Fruit fly (Drosophila melanogaster): ENCODE data around the gene Dref.

Gene Dref

dm6 chr2L:10009800-10010658 lies 43.0 kb upstream of the Dref start (continued):
- peak; percentile 97 for TF ChIP-seq CG6276 (GFP tag; optimal IDR thresholded peaks at IDR 0.05)
- peak; percentile 96 for TF ChIP-seq Blimp-1 (GFP tag; optimal IDR thresholded peaks at IDR 0.05)
- TF ChIP-seq Eip93F (GFP tag; optimal IDR thresholded peaks at IDR 0.05): peak; percentile 97
- peak; percentile 90 for TF ChIP-seq Hr38 (GFP tag; optimal IDR thresholded peaks at IDR 0.05)
- TF ChIP-seq pdm3 (GFP tag; optimal IDR thresholded peaks at IDR 0.05): peak; percentile 99
- TF ChIP-seq acj6 (GFP tag; optimal IDR thresholded peaks at IDR 0.05): peak; percentile 100
- TF ChIP-seq Hr39 (GFP tag; optimal IDR thresholded peaks at IDR 0.05): peak; percentile 100
- peak; percentile 99 for TF ChIP-seq CG8319 (GFP tag; optimal IDR thresholded peaks at IDR 0.05)
- peak; percentile 99 for TF ChIP-seq Lpt (GFP tag; optimal IDR thresholded peaks at IDR 0.05)
- TF ChIP-seq Gug (GFP tag; IDR thresholded peaks at IDR 0.05): peak; percentile 99
- TF ChIP-seq topi (GFP tag; optimal IDR thresholded peaks at IDR 0.05): peak; percentile 99
- TF ChIP-seq ss (GFP tag; optimal IDR thresholded peaks at IDR 0.05): peak; percentile 98 to 99
- peak; percentile 100 for TF ChIP-seq Eip75B (GFP tag; optimal IDR thresholded peaks at IDR 0.05)
- peak; percentile 100 for TF ChIP-seq CG6163 (GFP tag; IDR thresholded peaks at IDR 0.05)
- peak; percentile 98 for TF ChIP-seq CG4318 (GFP tag; optimal IDR thresholded peaks at IDR 0.05)
- TF ChIP-seq esn (GFP tag; optimal IDR thresholded peaks at IDR 0.05): peak; percentile 100
- TF ChIP-seq Sox102F (GFP tag; optimal IDR thresholded peaks at IDR 0.05): peak; percentile 99

DNA sequence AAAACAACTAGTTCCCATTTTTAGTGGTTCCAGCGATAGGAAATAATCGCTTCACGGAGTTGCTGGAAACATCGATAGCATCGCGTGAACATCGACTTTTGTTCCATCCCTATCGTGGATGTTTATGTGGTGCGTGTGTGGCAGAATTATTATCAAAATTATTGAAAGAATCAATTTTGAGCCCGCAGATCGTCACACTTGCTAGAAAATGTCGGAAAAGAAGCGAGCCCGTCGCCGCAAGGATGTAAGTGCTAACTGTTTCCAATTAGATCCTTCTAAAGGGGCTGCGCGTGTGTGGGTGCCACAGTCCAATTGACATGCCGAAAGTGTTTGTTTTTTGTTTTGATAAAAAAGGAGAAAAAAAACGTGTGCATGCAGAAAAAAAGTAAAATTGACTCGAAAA lies 42.3 kb upstream of the Dref start, which contains the start of gene Trp1:
Trp1 (plus strand) TSS at position 89 of the 403 bp plus-strand sequence.
- TF ChIP-seq CG6163 (GFP tag; IDR thresholded peaks at IDR 0.05): peak; percentile 64; the same call in 1 of the 3 replicates
- TF ChIP-seq acj6 (GFP tag; optimal IDR thresholded peaks at IDR 0.05): no peak
- TF ChIP-seq dsx (GFP tag; optimal IDR thresholded peaks at IDR 0.05; ENCODE audit: poor library complexity, severe bottlenecking): no peak
- no peak for TF ChIP-seq CG6792 (GFP tag; optimal IDR thresholded peaks at IDR 0.05)
- no peak for TF ChIP-seq Smox (GFP tag; optimal IDR thresholded peaks at IDR 0.05)
- TF ChIP-seq Sox14 (GFP tag; optimal IDR thresholded peaks at IDR 0.05): peak; percentile 4
- no peak for TF ChIP-seq achi (GFP tag; optimal IDR thresholded peaks at IDR 0.05)
- TF ChIP-seq Sox102F (GFP tag; optimal IDR thresholded peaks at IDR 0.05): no peak
- TF ChIP-seq CG31627 (GFP tag; optimal IDR thresholded peaks at IDR 0.05): no peak
- TF ChIP-seq vri (GFP tag; optimal IDR thresholded peaks at IDR 0.05): no peak
- peak; percentile 46 for TF ChIP-seq CG15336 (GFP tag; IDR thresholded peaks at IDR 0.05)
- TF ChIP-seq fd85E (GFP tag; optimal IDR thresholded peaks at IDR 0.05): no peak
- TF ChIP-seq Ets96B (tag; optimal IDR thresholded peaks at IDR 0.05): peak; percentile 33
- TF ChIP-seq CG11902 (GFP tag; optimal IDR thresholded peaks at IDR 0.05): no peak
- TF ChIP-seq CG6276 (GFP tag; optimal IDR thresholded peaks at IDR 0.05): peak; percentile 64
- TF ChIP-seq Ets21C (GFP tag; optimal IDR thresholded peaks at IDR 0.05): no peak
- peak; percentile 33 for TF ChIP-seq CG10669 (GFP tag; optimal IDR thresholded peaks at IDR 0.05)
- TF ChIP-seq CG1621 (tag; optimal IDR thresholded peaks at IDR 0.05): no peak
- peak in 1 of 2 experiments; percentile 6 for TF ChIP-seq salr (GFP tag; optimal IDR thresholded peaks at IDR 0.05)
- no peak for TF ChIP-seq CG16779 (tag; optimal IDR thresholded peaks at IDR 0.05)
- no peak for TF ChIP-seq dac (GFP tag; optimal IDR thresholded peaks at IDR 0.05)
- peak; percentile 9 for TF ChIP-seq CG3032 (tag; optimal IDR thresholded peaks at IDR 0.05)
- no peak for TF ChIP-seq Eip75B (GFP tag; optimal IDR thresholded peaks at IDR 0.05)
- no peak for TF ChIP-seq fd59A (GFP tag; optimal IDR thresholded peaks at IDR 0.05)
- peak; percentile 84 for TF ChIP-seq CG9139 (GFP tag; optimal IDR thresholded peaks at IDR 0.05)
- no peak for TF ChIP-seq CG11294 (GFP tag; IDR thresholded peaks at IDR 0.05)
- TF ChIP-seq CG8119 (GFP tag; IDR thresholded peaks at IDR 0.05): peak; percentile 60; the same call in 2 of the 3 replicates
- no peak for TF ChIP-seq CG8319 (GFP tag; optimal IDR thresholded peaks at IDR 0.05)
- peak; percentile 68; the same call in 1 of the 3 replicates for TF ChIP-seq eg (GFP tag; IDR thresholded peaks at IDR 0.05)
- TF ChIP-seq cyc (GFP tag; optimal IDR thresholded peaks at IDR 0.05): no peak
- TF ChIP-seq Hr38 (GFP tag; optimal IDR thresholded peaks at IDR 0.05): no peak
- no peak for TF ChIP-seq net (GFP tag; optimal IDR thresholded peaks at IDR 0.05)
- no peak for TF ChIP-seq fkh (GFP tag; optimal IDR thresholded peaks at IDR 0.05)
- peak; percentile 44 for TF ChIP-seq CG6808 (GFP tag; optimal IDR thresholded peaks at IDR 0.05)
- peak; percentile 30 to 57 for TF ChIP-seq ss (GFP tag; optimal IDR thresholded peaks at IDR 0.05)
- TF ChIP-seq Lpt (GFP tag; optimal IDR thresholded peaks at IDR 0.05): no peak
- no peak for TF ChIP-seq Hr4 (GFP tag; optimal IDR thresholded peaks at IDR 0.05)
- no peak for TF ChIP-seq spab (GFP tag; optimal IDR thresholded peaks at IDR 0.05)
- TF ChIP-seq Blimp-1 (GFP tag; optimal IDR thresholded peaks at IDR 0.05): no peak
- TF ChIP-seq Eip78C (GFP tag): peak; percentile 28
